Worm (Caenorhabditis elegans): ENCODE results near the gene Y113G7A.22.
A peak's percentile ranks its signal among the peaks of the same experiment; 100 is the strongest.

Gene Y113G7A.22

ce11 chrV:20162290-20163104, 27.4 kb upstream of the Y113G7A.22 start:
- TF ChIP-seq nhr-80 (tag; optimal IDR thresholded peaks at IDR 0.05) (peak; percentile 16), attf-5 (GFP tag; optimal IDR thresholded peaks at IDR 0.05) (peak; percentile 69), Y53G8AR.9 (GFP tag; conservative IDR thresholded peaks at IDR 0.05) (peak; percentile 81), mel-28 (tag; optimal IDR thresholded peaks at IDR 0.05; ENCODE audit: borderline replicate concordance) (no peak), snpc-4 (GFP tag; optimal IDR thresholded peaks at IDR 0.05) (no peak), snpc-4 (tag; optimal IDR thresholded peaks at IDR 0.05) (peak in 1 of 4 experiments; percentile 34), pbrm-1 (GFP tag; IDR thresholded peaks at IDR 0.05) (peak; percentile 4; the same call in 1 of the 2 replicates), tlf-1 (GFP tag; optimal IDR thresholded peaks at IDR 0.05) (peak; percentile 26), cebp-1 (GFP tag; IDR thresholded peaks at IDR 0.05) (peak; percentile 70), cebp-1 (tag; optimal IDR thresholded peaks at IDR 0.05) (peak; percentile 85), madf-10 (tag; optimal IDR thresholded peaks at IDR 0.05) (peak; percentile 44), snpc-3.4 (tag; optimal IDR thresholded peaks at IDR 0.05) (peak; percentile 12), gei-17 (GFP tag; optimal IDR thresholded peaks at IDR 0.05) (no peak), lin-54 (GFP tag; optimal IDR thresholded peaks at IDR 0.05) (peak; percentile 30), rcor-1 (GFP tag; IDR thresholded peaks at IDR 0.05) (no peak), attf-3 (GFP tag; conservative IDR thresholded peaks at IDR 0.05) (no peak), aptf-2 (GFP tag; conservative IDR thresholded peaks at IDR 0.05) (no peak), Y56A3A.18 (GFP tag; IDR thresholded peaks at IDR 0.05) (peak; percentile 6), let-526 (GFP tag; IDR thresholded peaks at IDR 0.05) (no peak), B0336.3 (GFP tag; IDR thresholded peaks at IDR 0.05) (peak; percentile 68), nhr-90 (tag; optimal IDR thresholded peaks at IDR 0.05) (peak; percentile 72), cebp-2 (GFP tag; IDR thresholded peaks at IDR 0.05) (no peak), pha-4 (tag; optimal IDR thresholded peaks at IDR 0.05) (peak; percentile 46), atf-7 (tag; optimal IDR thresholded peaks at IDR 0.05) (peak; percentile 32), sea-2 (GFP tag; IDR thresholded peaks at IDR 0.05) (no peak), ama-1 (optimal IDR thresholded peaks at IDR 0.05) (peak; percentile 66), ama-1 (GFP tag; optimal IDR thresholded peaks at IDR 0.05) (no peak), madf-3 (GFP tag; IDR thresholded peaks at IDR 0.05) (0 out of 2 replicates have a peak, but pooled peaks have one; percentile 66), ets-4 (GFP tag; optimal IDR thresholded peaks at IDR 0.05) (peak; percentile 7), hlh-12 (tag; optimal IDR thresholded peaks at IDR 0.05) (no peak), T07F8.4 (tag; optimal IDR thresholded peaks at IDR 0.05) (no peak), lsl-1 (GFP tag; optimal IDR thresholded peaks at IDR 0.05) (no peak)

DNA sequence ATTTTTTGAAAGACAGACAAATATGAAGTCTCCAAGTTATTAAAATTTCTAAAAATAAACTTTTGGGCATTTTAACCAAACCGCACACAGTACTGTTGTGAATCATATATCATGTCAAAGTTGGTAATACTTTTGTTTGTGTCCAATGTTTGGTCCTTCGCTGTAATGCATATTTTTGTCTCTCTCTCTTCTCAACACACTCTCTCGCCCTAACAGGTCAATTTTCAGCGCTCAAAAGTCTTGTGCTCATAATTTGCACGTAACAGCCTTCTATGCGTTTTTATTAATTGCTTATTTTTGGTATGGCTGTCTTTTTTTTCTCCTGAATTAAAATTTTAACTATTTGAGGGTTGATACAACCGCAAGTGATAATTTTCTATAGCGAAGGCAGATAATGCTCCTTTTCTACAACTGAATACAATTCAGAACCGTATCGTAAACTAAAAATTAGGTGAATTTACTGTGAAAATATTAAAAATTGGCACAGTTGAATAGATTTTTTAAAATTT, 26.7 kb upstream of the Y113G7A.22 start:
- 0 out of 2 replicates have a peak, but pooled peaks have one; percentile 22 for TF ChIP-seq nfyb-1 (GFP tag; IDR thresholded peaks at IDR 0.05)
- TF ChIP-seq fkh-3 (tag; optimal IDR thresholded peaks at IDR 0.05), result peak; percentile 14
- peak; percentile 10 for TF ChIP-seq gei-17 (GFP tag; optimal IDR thresholded peaks at IDR 0.05)
- TF ChIP-seq sea-2 (GFP tag; IDR thresholded peaks at IDR 0.05), result no peak
- no peak for TF ChIP-seq somi-1 (GFP tag; optimal IDR thresholded peaks at IDR 0.05)
- no peak for TF ChIP-seq rpc-1 (optimal IDR thresholded peaks at IDR 0.05)
- no peak for TF ChIP-seq rpc-1 (tag; optimal IDR thresholded peaks at IDR 0.05)
- peak; percentile 4; the same call in 1 of the 2 replicates for TF ChIP-seq madf-6 (GFP tag; IDR thresholded peaks at IDR 0.05)
- no peak for TF ChIP-seq lsl-1 (GFP tag; optimal IDR thresholded peaks at IDR 0.05)
- TF ChIP-seq repo-1 (tag; optimal IDR thresholded peaks at IDR 0.05), result peak; percentile 64
- 0 out of 2 replicates have a peak, but pooled peaks have one; percentile 61 for TF ChIP-seq egl-18 (GFP tag; IDR thresholded peaks at IDR 0.05)
- TF ChIP-seq B0336.3 (GFP tag; IDR thresholded peaks at IDR 0.05), result peak; percentile 74
- 0 out of 2 replicates have a peak, but pooled peaks have one; percentile 82 for TF ChIP-seq Y53G8AR.9 (GFP tag; conservative IDR thresholded peaks at IDR 0.05)
- TF ChIP-seq tlf-1 (GFP tag; optimal IDR thresholded peaks at IDR 0.05), result peak; percentile 37
- TF ChIP-seq aptf-3 (GFP tag; IDR thresholded peaks at IDR 0.05), result no peak

Data from whole organism, young adult.